Fruit fly (Drosophila melanogaster): ENCODE data around the gene narya.

The narya gene

DNA sequence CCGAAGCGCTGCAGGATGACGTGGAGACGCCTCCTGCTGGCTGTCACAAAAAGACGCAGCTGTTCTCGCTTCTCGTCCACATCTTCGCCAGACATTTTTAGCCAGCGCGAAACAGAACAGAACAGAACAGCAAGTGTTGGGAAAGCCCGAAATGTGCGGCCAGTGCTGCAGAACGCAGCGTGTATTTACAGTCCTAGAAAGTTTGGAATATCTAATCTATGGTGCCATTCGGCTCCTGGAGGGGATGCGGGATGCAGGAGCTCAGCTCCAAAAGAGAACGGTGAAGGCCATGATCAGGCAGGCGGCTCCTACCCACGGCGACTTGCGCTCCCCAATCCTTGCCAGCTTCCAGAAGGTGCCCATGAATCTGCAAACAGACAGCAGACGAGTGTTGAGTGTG lies 19.4 kb downstream of the narya start, which contains the start of gene CG12204 (continued):
- TF ChIP-seq Trl (optimal IDR thresholded peaks at IDR 0.05) (no peak), Trl (GFP tag; optimal IDR thresholded peaks at IDR 0.05) (peak; percentile 7), amos (GFP tag; IDR thresholded peaks at IDR 0.05; ENCODE audit: partially characterized antibody) (peak; percentile 30; the same call in 1 of the 2 replicates), Dip2 (GFP tag; IDR thresholded peaks at IDR 0.05) (no peak), E2f1 (GFP tag; IDR thresholded peaks at IDR 0.05) (no peak), CG3065 (GFP tag; optimal IDR thresholded peaks at IDR 0.05) (no peak), CHES-1-like (GFP tag; optimal IDR thresholded peaks at IDR 0.05) (no peak), schlank (tag; optimal IDR thresholded peaks at IDR 0.05) (no peak), bbx (GFP tag; IDR thresholded peaks at IDR 0.05; ENCODE audit: partially characterized antibody) (peak; percentile 24; the same call in 1 of the 2 replicates), Med (GFP tag) (peak; percentile 91), jing (GFP tag; optimal IDR thresholded peaks at IDR 0.05) (no peak), CG10274 (GFP tag; optimal IDR thresholded peaks at IDR 0.05) (no peak), CG18599 (GFP tag; optimal IDR thresholded peaks at IDR 0.05) (no peak), vvl (GFP tag; IDR thresholded peaks at IDR 0.05) (peak; percentile 23; the same call in 1 of the 2 replicates), dysf (GFP tag; IDR thresholded peaks at IDR 0.05) (no peak), Max (GFP tag; optimal IDR thresholded peaks at IDR 0.05) (no peak), ci (GFP tag; IDR thresholded peaks at IDR 0.05) (peak; percentile 60; the same call in 1 of the 3 replicates), Ets97D (GFP tag; optimal IDR thresholded peaks at IDR 0.05) (peak; percentile 25), CG9932 (GFP tag; IDR thresholded peaks at IDR 0.05) (peak; percentile 20; the same call in 1 of the 2 replicates), ind (GFP tag; optimal IDR thresholded peaks at IDR 0.05) (no peak), btn (GFP tag; optimal IDR thresholded peaks at IDR 0.05) (peak; percentile 19), danr (GFP tag; IDR thresholded peaks at IDR 0.05) (no peak), Drgx (GFP tag; IDR thresholded peaks at IDR 0.05) (0 out of 2 replicates have a peak, but pooled peaks have one; percentile 28), pzg (GFP tag; optimal IDR thresholded peaks at IDR 0.05) (peak; percentile 24), Hr39 (optimal IDR thresholded peaks at IDR 0.05) (no peak), tll (GFP tag; optimal IDR thresholded peaks at IDR 0.05) (no peak), wdn (GFP tag; IDR thresholded peaks at IDR 0.05) (no peak), Lpt (GFP tag; optimal IDR thresholded peaks at IDR 0.05) (no peak), sob (GFP tag; IDR thresholded peaks at IDR 0.05) (0 out of 2 replicates have a peak, but pooled peaks have one; percentile 39), CG16863 (GFP tag; optimal IDR thresholded peaks at IDR 0.05) (peak; percentile 28), bsh (GFP tag; optimal IDR thresholded peaks at IDR 0.05) (no peak), HmgZ (tag; optimal IDR thresholded peaks at IDR 0.05) (no peak), tup (GFP tag; optimal IDR thresholded peaks at IDR 0.05) (no peak), CG4707 (GFP tag; optimal IDR thresholded peaks at IDR 0.05) (no peak), Elba2 (GFP tag; optimal IDR thresholded peaks at IDR 0.05) (no peak), tna (GFP tag; IDR thresholded peaks at IDR 0.05; ENCODE audit: partially characterized antibody) (no peak), Pdp1 (GFP tag; optimal IDR thresholded peaks at IDR 0.05) (peak in 1 of 2 experiments; percentile 1), MESR4 (GFP tag; optimal IDR thresholded peaks at IDR 0.05) (peak; percentile 39), chif (GFP tag; optimal IDR thresholded peaks at IDR 0.05) (no peak), CG2116 (GFP tag; optimal IDR thresholded peaks at IDR 0.05) (no peak), sens (GFP tag) (peak; percentile 80), CG17359 (tag; optimal IDR thresholded peaks at IDR 0.05) (no peak), Six4 (GFP tag; optimal IDR thresholded peaks at IDR 0.05) (no peak), CG13894 (tag; optimal IDR thresholded peaks at IDR 0.05) (no peak), Rfx (GFP tag; IDR thresholded peaks at IDR 0.05) (peak; percentile 50), nom (GFP tag; optimal IDR thresholded peaks at IDR 0.05) (peak; percentile 39), CG10267 (tag; optimal IDR thresholded peaks at IDR 0.05) (peak; percentile 81), CG14014 (GFP tag; IDR thresholded peaks at IDR 0.05) (peak; percentile 22; the same call in 1 of the 2 replicates), ken (GFP tag; IDR thresholded peaks at IDR 0.05) (0 out of 3 replicates have a peak, but pooled peaks have one; percentile 41), CG8290 (GFP tag; optimal IDR thresholded peaks at IDR 0.05) (no peak), CG8290 (tag; optimal IDR thresholded peaks at IDR 0.05) (no peak), ham (GFP tag; IDR thresholded peaks at IDR 0.05) (no peak)
